Fruit fly (Drosophila melanogaster) whole organism, wandering third instar larva: ENCODE data around the gene eIF2Bbeta.

ENCODE experiments used
- Abd-B ChIP-seq: fragments of >200 bp; optimal IDR thresholded peaks from 2 replicates; lab custom pipeline; 2017; ENCODE audit warnings: missing biosample characterization, missing genetic modification characterization
- CrebA ChIP-seq: fragments of 200-800 bp; sonication (Bioruptor generic); optimal IDR thresholded peaks from 2 replicates; lab custom pipeline; 2016; ENCODE audit warnings: missing biosample characterization, mild to moderate bottlenecking, missing genetic modification characterization, borderline replicate concordance
- Myc ChIP-seq: fragments of >200 bp; optimal IDR thresholded peaks from 2 replicates; lab custom pipeline; 2017
- OdsH ChIP-seq: fragments of 200-800 bp; sonication (Bioruptor generic); optimal IDR thresholded peaks from 2 replicates; lab custom pipeline; 2016; ENCODE audit warnings: missing biosample characterization, mild to moderate bottlenecking, missing genetic modification characterization
- Rel ChIP-seq, 2 experiments: fragments of 200-800 bp; sonication (Bioruptor generic) in 1 of 2; optimal IDR thresholded peaks; 2 replicates in 1 of 2; 3 replicates in 1 of 2; lab custom pipeline; 2016 to 2019; ENCODE audit warnings: mild to moderate bottlenecking in 2 of 2, missing biosample characterization in 2 of 2, missing genetic modification characterization in 2 of 2, moderate library complexity in 1 of 2
- fru ChIP-seq: fragments of 200-800 bp; sonication (Bioruptor generic); optimal IDR thresholded peaks from 3 replicates; lab custom pipeline; 2016; ENCODE audit warnings: missing biosample characterization, mild to moderate bottlenecking, missing genetic modification characterization
- jim ChIP-seq: fragments of 175-275, 200-325 bp; sonication (Bioruptor generic); optimal IDR thresholded peaks from 2 replicates; lab custom pipeline; 2016; ENCODE audit warnings: missing biosample characterization, mild to moderate bottlenecking, missing genetic modification characterization
- lola ChIP-seq: fragments of >200 bp; optimal IDR thresholded peaks from 2 replicates; lab custom pipeline; 2017; ENCODE audit warnings: missing biosample characterization, missing genetic modification characterization
- pan ChIP-seq: fragments of >200 bp; optimal IDR thresholded peaks from 2 replicates; lab custom pipeline; 2017
- psq ChIP-seq: fragments of 200-800 bp; sonication (Bioruptor generic); optimal IDR thresholded peaks from 3 replicates; lab custom pipeline; 2017; ENCODE audit warnings: missing biosample characterization, mild to moderate bottlenecking, missing genetic modification characterization, moderate library complexity
- rgr ChIP-seq: fragments of 200-800 bp; sonication (Bioruptor generic); optimal IDR thresholded peaks from 3 replicates; lab custom pipeline; 2016; ENCODE audit warnings: missing biosample characterization, mild to moderate bottlenecking, missing genetic modification characterization
- tai ChIP-seq: sonication (Bioruptor generic); optimal IDR thresholded peaks from 2 replicates; lab custom pipeline; 2016; ENCODE audit warnings: missing biosample characterization, missing genetic modification characterization

dm6 chrX:2655998-2656397 lies 48.4 kb upstream of the eIF2Bbeta start:
- TF ChIP-seq rgr (GFP tag; lab: Kevin White, UChicago) (no peak), psq (GFP tag; lab: Kevin White, UChicago) (no peak), pan (no peak), fru (no peak), Myc (lab: Kevin White, UChicago) (no peak), tai (no peak), Abd-B (GFP tag; lab: Kevin White, UChicago) (no peak), jim (GFP tag; lab: Kevin White, UChicago) (no peak), CrebA (GFP tag; lab: Kevin White, UChicago) (no peak), OdsH (GFP tag; lab: Kevin White, UChicago) (no peak), Rel (GFP tag; optimal IDR thresholded peaks at IDR 0.05; lab: Kevin White, UChicago) (no peak), Rel (tag; optimal IDR thresholded peaks at IDR 0.05; lab: Kevin White, UChicago) (no peak), lola (GFP tag; lab: Kevin White, UChicago) (no peak)
